Fruit fly (Drosophila melanogaster) whole organism, adult: ENCODE results near the gene nmd.

Source experiments
- CG11617 ChIP-seq: fragments of 200-800 bp; sonication (Bioruptor generic); optimal IDR thresholded peaks from 2 replicates; lab custom pipeline; 2017; ENCODE audit warnings: mild to moderate bottlenecking, missing biosample characterization, missing genetic modification reagents, missing genetic modification characterization
- CG12768 ChIP-seq: fragments of 200-800 bp; sonication (Bioruptor generic); optimal IDR thresholded peaks from 2 replicates; lab custom pipeline; 2017; ENCODE audit warnings: missing biosample characterization, missing genetic modification characterization, mild to moderate bottlenecking, moderate library complexity, missing genetic modification reagents
- CG14711 ChIP-seq: fragments of 200-800 bp; sonication (Bioruptor generic); optimal IDR thresholded peaks from 2 replicates; lab custom pipeline; 2018; ENCODE audit warnings: missing biosample characterization, mild to moderate bottlenecking, missing genetic modification characterization, moderate library complexity
- CG1620 ChIP-seq: fragments of 200-800 bp; sonication (Bioruptor generic); optimal IDR thresholded peaks from 2 replicates; lab custom pipeline; 2016; ENCODE audit warnings: missing biosample characterization, missing genetic modification characterization
- CG33017 ChIP-seq: fragments of 200-800 bp; sonication (Bioruptor generic); optimal IDR thresholded peaks from 2 replicates; lab custom pipeline; 2018; ENCODE audit warnings: missing biosample characterization, mild to moderate bottlenecking, missing genetic modification characterization, moderate library complexity
- CG5204 ChIP-seq: fragments of 200-800 bp; sonication (Bioruptor generic); optimal IDR thresholded peaks from 2 replicates; lab custom pipeline; 2016; ENCODE audit warnings: missing biosample characterization, missing genetic modification characterization
- CG7045 ChIP-seq: fragments of 200-800 bp; sonication (Bioruptor generic); optimal IDR thresholded peaks from 2 replicates; lab custom pipeline; 2017; ENCODE audit warnings: missing biosample characterization, mild to moderate bottlenecking, missing genetic modification characterization
- CG7101 ChIP-seq: fragments of 200-800 bp; sonication (Bioruptor generic); optimal IDR thresholded peaks from 2 replicates; lab custom pipeline; 2018; ENCODE audit warnings: missing biosample characterization, mild to moderate bottlenecking, missing genetic modification characterization, moderate library complexity
- Clk ChIP-seq: fragments of 200-800 bp; sonication (Bioruptor generic); optimal IDR thresholded peaks from 2 replicates; lab custom pipeline; 2017; ENCODE audit warnings: missing biosample characterization, missing genetic modification characterization
- Crg-1 ChIP-seq: fragments of 200-800 bp; sonication (Bioruptor generic); optimal IDR thresholded peaks from 2 replicates; lab custom pipeline; 2016; ENCODE audit warnings: missing biosample characterization, missing genetic modification characterization
- Hr96 ChIP-seq: fragments of 200-800 bp; sonication (Bioruptor generic); optimal IDR thresholded peaks from 2 replicates; lab custom pipeline; 2016; ENCODE audit warnings: missing biosample characterization, missing genetic modification characterization
- Mnt ChIP-seq: fragments of 200-800 bp; sonication (Bioruptor generic); optimal IDR thresholded peaks from 2 replicates; lab custom pipeline; 2016; ENCODE audit warnings: missing biosample characterization, mild to moderate bottlenecking, missing genetic modification characterization
- bab1 ChIP-seq: fragments of 200-800 bp; sonication (Bioruptor generic); optimal IDR thresholded peaks from 3 replicates; lab custom pipeline; 2019; ENCODE audit warnings: missing biosample characterization, mild to moderate bottlenecking, missing genetic modification characterization, moderate library complexity
- cic ChIP-seq: fragments of 200-800 bp; sonication (Bioruptor generic); optimal IDR thresholded peaks from 2 replicates; lab custom pipeline; 2017; ENCODE audit warnings: missing biosample characterization, mild to moderate bottlenecking, missing genetic modification characterization, moderate library complexity
- cnc ChIP-seq, 2 experiments: fragments of >200 bp; optimal IDR thresholded peaks; 2 replicates each; lab custom pipeline; 2017
- kay ChIP-seq: fragments of 200-800 bp; sonication (Bioruptor generic); peaks from one replicate; lab custom pipeline; 2016; ENCODE audit warnings: missing biosample characterization, missing genetic modification characterization, borderline replicate concordance
- ovo ChIP-seq: fragments of 200-800 bp; sonication (Bioruptor generic); optimal IDR thresholded peaks from 2 replicates; lab custom pipeline; 2016; ENCODE audit warnings: missing biosample characterization, missing genetic modification characterization
- pad ChIP-seq: fragments of 200-800 bp; sonication (Bioruptor generic); optimal IDR thresholded peaks from 3 replicates; lab custom pipeline; 2017; ENCODE audit warnings: missing biosample characterization, missing genetic modification characterization, mild to moderate bottlenecking, moderate library complexity, missing genetic modification reagents
- tj ChIP-seq: fragments of 200-800 bp; sonication (Bioruptor generic); optimal IDR thresholded peaks from 3 replicates; lab custom pipeline; 2017; ENCODE audit warnings: missing biosample characterization, mild to moderate bottlenecking, missing genetic modification characterization, moderate library complexity
- toe ChIP-seq: fragments of 200-800 bp; sonication (Bioruptor generic); optimal IDR thresholded peaks from 2 replicates; lab custom pipeline; 2016; ENCODE audit warnings: missing biosample characterization, missing genetic modification characterization

The nmd gene

DNA sequence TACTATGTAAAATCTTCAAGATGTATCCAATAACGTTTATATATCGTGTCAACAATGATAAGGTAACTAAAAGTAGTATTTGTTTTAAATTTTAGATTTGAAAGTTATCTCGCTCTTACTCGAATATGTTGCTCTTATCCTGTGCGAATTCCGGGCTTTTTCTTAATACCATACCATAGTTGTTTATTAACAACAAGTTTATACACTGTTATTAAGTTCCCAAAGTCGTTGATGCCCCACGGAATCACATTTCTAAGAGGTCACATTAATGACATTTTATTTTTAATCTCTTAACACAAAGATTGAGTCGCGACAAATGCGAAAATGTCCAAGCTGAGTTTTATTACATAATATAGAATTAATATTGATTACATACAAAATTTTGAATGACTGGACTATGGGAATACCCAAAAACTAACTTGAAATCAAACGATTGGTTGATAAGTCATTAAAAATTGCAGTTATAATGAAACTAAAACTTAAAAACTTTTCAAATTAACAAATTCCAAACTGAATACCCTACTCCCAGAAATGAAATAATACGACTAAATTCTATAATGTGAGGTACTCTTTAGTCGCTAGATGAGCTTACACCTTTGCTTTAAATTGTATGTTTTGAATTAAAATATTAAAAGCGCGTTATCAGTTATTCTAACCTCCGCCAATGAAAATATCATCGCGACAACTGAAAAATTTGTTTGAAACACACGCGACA is 19.2 kb upstream of the nmd start, which contains the start of gene CG5381:
Gene CG5381 (minus strand): TSS at position 330 of the 715 bp plus-strand sequence.
- no peak for TF ChIP-seq tj (GFP tag; lab: Kevin White, UChicago)
- no peak for TF ChIP-seq CG14711 (tag; lab: Kevin White, UChicago)
- peak; percentile 69 for TF ChIP-seq kay (GFP tag; lab: Kevin White, UChicago)

DNA sequence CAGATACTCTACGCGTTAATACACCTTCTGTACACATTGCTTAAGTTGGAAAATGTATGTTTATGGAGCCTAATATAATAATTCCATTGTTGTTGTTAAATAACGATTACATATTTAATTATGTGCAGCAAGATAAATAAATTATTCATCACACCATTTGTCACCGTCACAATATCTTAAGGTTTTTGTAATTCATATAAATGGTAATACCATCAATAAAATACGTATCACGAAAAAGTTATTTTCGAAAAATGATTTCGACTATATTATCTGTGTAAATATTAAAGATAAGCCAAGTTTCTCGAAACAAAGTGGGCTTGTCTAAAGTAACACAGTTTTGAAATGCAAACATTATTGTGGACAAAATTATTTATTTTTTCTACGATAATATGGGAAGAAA is 18.4 kb upstream of the nmd start, which contains the start of gene CG4995:
Gene CG4995 (plus strand): TSS at position 301 of the 400 bp plus-strand sequence.
- no peak for TF ChIP-seq CG7101 (tag; lab: Kevin White, UChicago)
- no peak for TF ChIP-seq CG1620 (GFP tag; lab: Kevin White, UChicago)
- TF ChIP-seq CG7045: no peak
- TF ChIP-seq CG11617 (GFP tag; lab: Kevin White, UChicago): no peak
- no peak for TF ChIP-seq toe
- no peak for TF ChIP-seq CG5204 (GFP tag; lab: Kevin White, UChicago)
- TF ChIP-seq Crg-1 (GFP tag; lab: Kevin White, UChicago): no peak
- TF ChIP-seq cnc (optimal IDR thresholded peaks at IDR 0.05; lab: Kevin White, UChicago): no peak
- no peak for TF ChIP-seq tj (GFP tag; lab: Kevin White, UChicago)
- TF ChIP-seq Hr96: no peak
- TF ChIP-seq bab1 (GFP tag; lab: Kevin White, UChicago): no peak
- no peak for TF ChIP-seq Mnt (GFP tag; lab: Kevin White, UChicago)
- TF ChIP-seq pad (GFP tag; lab: Kevin White, UChicago): no peak
- TF ChIP-seq Clk (GFP tag; lab: Kevin White, UChicago): no peak
- TF ChIP-seq CG33017 (tag; lab: Kevin White, UChicago): no peak
- no peak for TF ChIP-seq cic (GFP tag; lab: Kevin White, UChicago)
- TF ChIP-seq ovo (GFP tag; lab: Kevin White, UChicago): no peak
- no peak for TF ChIP-seq kay (GFP tag; lab: Kevin White, UChicago)
- no peak for TF ChIP-seq CG12768 (GFP tag; lab: Kevin White, UChicago)
- TF ChIP-seq CG14711 (tag; lab: Kevin White, UChicago): no peak

DNA sequence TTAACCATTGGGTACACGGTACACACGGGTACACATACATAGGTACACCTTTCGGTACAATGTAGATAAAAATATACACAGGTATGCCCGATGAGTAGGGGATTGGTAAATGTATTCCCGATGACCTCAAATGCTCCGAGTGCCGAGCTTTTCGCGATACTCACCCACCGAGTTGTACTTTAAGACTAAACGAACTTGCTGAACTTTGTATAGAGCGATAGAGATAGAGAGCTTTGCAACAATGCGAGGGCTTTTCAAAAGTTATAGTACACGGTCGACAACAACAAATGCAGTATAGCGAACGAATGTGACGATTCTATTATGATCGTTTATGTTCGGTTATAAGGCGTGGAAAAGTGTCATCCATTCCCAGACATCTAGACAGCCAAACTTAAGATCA is 17.9 kb upstream of the nmd start:
- TF ChIP-seq cic (GFP tag; lab: Kevin White, UChicago) (peak; percentile 90), CG1620 (GFP tag; lab: Kevin White, UChicago) (no peak), CG33017 (tag; lab: Kevin White, UChicago) (peak; percentile 82), Clk (GFP tag; lab: Kevin White, UChicago) (no peak), tj (GFP tag; lab: Kevin White, UChicago) (peak; percentile 45), ovo (GFP tag; lab: Kevin White, UChicago) (peak; percentile 48), cnc (optimal IDR thresholded peaks at IDR 0.05; lab: Kevin White, UChicago) (no peak), Crg-1 (GFP tag; lab: Kevin White, UChicago) (no peak), CG12768 (GFP tag; lab: Kevin White, UChicago) (peak; percentile 97), CG7101 (tag; lab: Kevin White, UChicago) (peak; percentile 25), CG14711 (tag; lab: Kevin White, UChicago) (peak; percentile 17), toe (peak; percentile 47), kay (GFP tag; lab: Kevin White, UChicago) (peak; percentile 99), Hr96 (no peak), pad (GFP tag; lab: Kevin White, UChicago) (no peak), CG5204 (GFP tag; lab: Kevin White, UChicago) (no peak), Mnt (GFP tag; lab: Kevin White, UChicago) (peak; percentile 47), CG11617 (GFP tag; lab: Kevin White, UChicago) (peak; percentile 36), bab1 (GFP tag; lab: Kevin White, UChicago) (peak; percentile 70), CG7045 (no peak)

DNA sequence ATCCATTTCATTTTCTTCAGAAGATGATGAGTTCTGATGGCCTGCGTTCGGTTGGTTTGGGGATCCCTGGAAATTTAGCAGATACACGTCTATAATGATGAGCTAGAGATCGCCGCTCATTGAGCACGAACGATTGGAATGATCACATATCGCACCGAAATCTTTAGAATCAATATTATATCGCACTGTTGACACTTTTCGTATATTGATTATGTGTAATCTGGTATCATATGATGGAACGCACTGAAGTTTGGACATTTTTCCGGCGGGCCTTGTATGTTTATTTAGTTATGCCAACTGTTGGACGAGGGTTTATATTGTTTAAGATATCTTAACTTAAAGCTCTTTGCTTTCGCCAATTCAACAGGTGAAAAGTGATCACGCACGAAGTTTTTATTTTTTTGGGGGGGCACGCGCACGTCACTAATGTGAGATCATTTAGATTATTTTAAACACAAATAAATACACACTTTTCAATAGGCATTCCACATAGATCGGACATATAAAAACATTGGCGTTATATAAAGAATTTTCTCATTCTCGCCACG is 17.4 kb upstream of the nmd start:
- TF ChIP-seq CG14711 (tag; lab: Kevin White, UChicago): peak; percentile 6
- TF ChIP-seq CG7045: no peak

DNA sequence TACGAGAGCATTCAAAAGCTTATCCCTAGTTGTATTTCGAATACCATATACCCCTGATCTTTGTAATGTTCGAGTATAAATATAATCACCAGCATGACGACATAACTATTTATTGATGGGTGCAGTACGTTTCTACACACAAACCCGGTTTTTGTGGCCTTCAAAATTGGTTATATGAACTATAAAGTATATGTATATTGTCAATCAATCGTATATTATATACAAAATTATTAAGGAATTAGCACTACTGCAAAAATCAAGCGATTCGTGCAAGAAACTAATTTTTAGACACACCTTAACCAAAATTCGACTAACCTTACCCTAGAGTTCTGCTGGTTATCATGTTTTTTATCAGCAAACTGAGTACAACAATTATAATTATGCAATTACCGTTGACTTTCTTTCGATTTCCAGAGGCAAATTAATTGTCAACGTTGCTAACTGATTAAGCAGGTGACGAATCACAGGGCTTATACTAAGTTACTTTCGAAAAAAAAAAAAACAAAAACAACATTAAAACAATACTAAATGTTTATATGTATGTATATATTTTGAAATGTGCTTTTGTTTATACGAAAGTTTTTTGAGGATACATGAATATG is 16.5 kb upstream of the nmd start:
- TF ChIP-seq CG1620 (GFP tag; lab: Kevin White, UChicago): no peak
- TF ChIP-seq Clk (GFP tag; lab: Kevin White, UChicago): no peak
- TF ChIP-seq toe: no peak
- TF ChIP-seq cic (GFP tag; lab: Kevin White, UChicago): peak; percentile 64
- TF ChIP-seq Hr96: no peak
- no peak for TF ChIP-seq CG33017 (tag; lab: Kevin White, UChicago)
- TF ChIP-seq kay (GFP tag; lab: Kevin White, UChicago): peak; percentile 93
- no peak for TF ChIP-seq CG14711 (tag; lab: Kevin White, UChicago)

DNA sequence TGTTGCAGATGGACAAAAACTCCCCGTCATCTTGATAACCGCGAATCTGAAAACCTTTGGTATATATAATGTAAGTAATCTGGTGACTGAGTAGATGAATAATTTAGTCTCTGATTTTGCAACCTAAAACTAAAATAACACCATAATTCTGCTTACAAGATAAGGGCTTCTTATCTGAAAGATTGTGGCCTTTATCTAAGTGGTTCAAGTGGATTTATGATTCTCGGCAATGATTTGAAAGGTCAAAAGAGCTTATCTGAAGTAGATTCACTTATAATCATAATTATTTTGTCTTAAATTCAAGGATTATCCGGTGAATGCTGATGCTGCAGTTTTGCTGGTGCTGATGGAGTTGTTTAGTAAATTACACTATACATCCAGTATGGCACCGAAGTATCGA is 12.1 kb upstream of the nmd start:
- TF ChIP-seq kay (GFP tag; lab: Kevin White, UChicago) (peak; percentile 88), CG5204 (GFP tag; lab: Kevin White, UChicago) (no peak)
